Worm (Caenorhabditis elegans) whole organism, L3 larva: ENCODE measurements around the gene C27F2.4.

ENCODE experiments used
- R02D3.7 ChIP-seq: fragments of 150-350 bp; optimal IDR thresholded peaks from 2 replicates; lab custom pipeline; 2014; ENCODE audit warnings: missing biosample characterization, missing genetic modification characterization
- nhr-76 ChIP-seq: fragments of 150-350 bp; sonication (generic microtip); optimal IDR thresholded peaks from 5 replicates; lab custom pipeline; 2014; ENCODE audit warnings: missing biosample characterization, missing genetic modification characterization

ce11 chrIII:5008730-5009129 lies 48.6 kb upstream of the C27F2.4 start, which contains the start of gene R144.11:
- TF ChIP-seq R02D3.7 (tag; lab: Kevin White, UChicago): no peak
- TF ChIP-seq nhr-76 (tag; lab: Kevin White, UChicago): no peak
